Worm (Caenorhabditis elegans) whole organism, young adult: Measurements from ENCODE around the gene nprl-3.

Experiments used
- B0261.1 ChIP-seq: sonication (generic microtip); optimal IDR thresholded peaks from 2 replicates; lab custom pipeline; 2016; ENCODE audit warnings: mild to moderate bottlenecking, missing genetic modification characterization, moderate library complexity, missing compliant biosample characterization
- F55B11.4 ChIP-seq: sonication (generic microtip); optimal IDR thresholded peaks from 2 replicates; lab custom pipeline; 2016; ENCODE audit warnings: missing compliant biosample characterization, missing genetic modification characterization, borderline replicate concordance; ENCODE audit not compliant: insufficient read depth
- ama-1 ChIP-seq, 3 experiments: fragments of 150-350 bp in 1 of 3; sonication (generic microtip) in 2 of 3; optimal IDR thresholded peaks; 2 replicates each; lab custom pipeline; 2014 to 2018; ENCODE audit warnings: missing biosample characterization in 2 of 3, missing genetic modification characterization in 2 of 3, missing genetic modification reagents in 2 of 3
- hmg-20 ChIP-seq: fragments of 200-800 bp; sonication (Bioruptor generic); IDR thresholded peaks from 2 replicates; pipeline ENCODE4 v1.3.6; 2022; ENCODE audit warnings: missing genetic modification reagents, missing genetic modification characterization, missing compliant biosample characterization
- madf-3 ChIP-seq: fragments of 200-800 bp; sonication (Bioruptor generic); IDR thresholded peaks from 2 replicates; pipeline ENCODE4 v1.3.6; 2022; ENCODE audit warnings: missing genetic modification reagents, missing genetic modification characterization, missing compliant biosample characterization
- mes-4 ChIP-seq: sonication (generic microtip); optimal IDR thresholded peaks from 2 replicates; lab custom pipeline; 2016; ENCODE audit warnings: missing genotype, missing genetic modification characterization, missing compliant biosample characterization
- pha-4 ChIP-seq: fragments of 150-350 bp; sonication (generic microtip); optimal IDR thresholded peaks from 2 replicates; lab custom pipeline; 2014; ENCODE audit warnings: missing biosample characterization, missing genetic modification reagents, missing genetic modification characterization
- sptf-2 ChIP-seq: fragments of 200-800 bp; sonication (Bioruptor generic); optimal IDR thresholded peaks from 2 replicates; lab custom pipeline; 2018; ENCODE audit warnings: mild to moderate bottlenecking, missing genetic modification characterization, missing compliant biosample characterization
- unc-62 ChIP-seq: fragments of 150-350 bp; optimal IDR thresholded peaks from 2 replicates; lab custom pipeline; 2014; ENCODE audit warnings: missing biosample characterization, missing genetic modification reagents, missing genetic modification characterization

DNA sequence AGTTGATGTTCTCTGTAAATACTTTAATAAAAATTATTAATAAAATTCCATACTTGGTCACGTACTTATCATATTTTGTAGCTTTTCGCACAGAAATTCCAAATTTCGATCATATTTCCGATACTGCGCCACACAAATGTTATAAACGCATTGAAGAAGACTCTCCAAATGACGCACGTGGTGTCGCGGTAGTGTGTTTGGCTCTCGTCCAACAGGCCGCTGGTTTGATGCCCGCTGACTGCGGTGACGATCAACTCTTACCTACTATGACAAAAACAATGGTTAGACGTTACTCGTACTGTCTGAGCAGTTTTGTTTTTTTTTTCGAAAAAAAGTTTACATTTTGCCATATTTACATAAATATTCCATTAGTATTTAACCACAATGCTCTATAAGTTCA is 44.4 kb upstream of the nprl-3 start:
- no peak for TF ChIP-seq F55B11.4 (tag; lab: Kevin White, UChicago)
- TF ChIP-seq B0261.1: peak; percentile 91
- no peak for TF ChIP-seq unc-62 (GFP tag; lab: Kevin White, UChicago)
- TF ChIP-seq ama-1 (optimal IDR thresholded peaks at IDR 0.05; lab: Kevin White, UChicago): no peak
- peak; percentile 69 to 96 for TF ChIP-seq ama-1 (GFP tag; optimal IDR thresholded peaks at IDR 0.05; lab: Kevin White, UChicago)
- TF ChIP-seq hmg-20 (GFP tag; lab: Robert Waterston, UW): no peak; the same call in 1 of the 2 replicates
- peak; percentile 76 for TF ChIP-seq sptf-2
- no peak for TF ChIP-seq pha-4 (tag; lab: Kevin White, UChicago)
- TF ChIP-seq mes-4 (tag; lab: Kevin White, UChicago): peak; percentile 85
- TF ChIP-seq madf-3 (GFP tag; lab: Robert Waterston, UW): peak; percentile 81
